Worm (Caenorhabditis elegans) whole organism, mixed stage, embryonic: Measurements from ENCODE around the gene ran-1.

Source experiments
- M03D4.4 ChIP-seq: sonication (generic microtip); optimal IDR thresholded peaks from 2 replicates; lab custom pipeline; 2017; ENCODE audit warnings: mild to moderate bottlenecking, missing genetic modification characterization, missing compliant biosample characterization
- ceh-43 ChIP-seq: fragments of 200-800 bp; sonication (Bioruptor generic); optimal IDR thresholded peaks from 2 replicates; lab custom pipeline; 2018; ENCODE audit warnings: mild to moderate bottlenecking, missing genetic modification characterization, moderate library complexity, missing compliant biosample characterization
- elt-1 ChIP-seq: sonication (generic microtip); optimal IDR thresholded peaks from 2 replicates; lab custom pipeline; 2017; ENCODE audit warnings: missing genetic modification characterization, mild to moderate bottlenecking, missing compliant biosample characterization, antibody characterized with exemption, moderate library complexity, borderline replicate concordance; ENCODE audit not compliant: insufficient read depth
- lsy-2 ChIP-seq: fragments of 150-350 bp; optimal IDR thresholded peaks from 2 replicates; lab custom pipeline; 2014; ENCODE audit warnings: missing biosample characterization, missing genetic modification characterization
- mab-5 ChIP-seq: fragments of 150-350 bp; optimal IDR thresholded peaks from 2 replicates; lab custom pipeline; 2014; ENCODE audit warnings: missing biosample characterization, missing genetic modification characterization
- mep-1 ChIP-seq: fragments of 150-350 bp; optimal IDR thresholded peaks from 2 replicates; lab custom pipeline; 2017; ENCODE audit warnings: missing biosample characterization, missing genetic modification reagents, missing genetic modification characterization, inconsistent platforms
- mls-2 ChIP-seq: sonication (generic microtip); optimal IDR thresholded peaks from 2 replicates; lab custom pipeline; 2016; ENCODE audit warnings: mild to moderate bottlenecking, missing genetic modification characterization, moderate library complexity, missing compliant biosample characterization
- nhr-237 ChIP-seq: fragments of 150-350 bp; optimal IDR thresholded peaks from 2 replicates; lab custom pipeline; 2014; ENCODE audit warnings: missing biosample characterization, missing genetic modification characterization
- nhr-28 ChIP-seq: fragments of 150-350 bp; optimal IDR thresholded peaks from 2 replicates; lab custom pipeline; 2014; ENCODE audit warnings: missing biosample characterization, missing genetic modification characterization
- nhr-76 ChIP-seq: sonication (generic microtip); optimal IDR thresholded peaks from 2 replicates; lab custom pipeline; 2017; ENCODE audit warnings: missing biosample characterization, missing genetic modification characterization
- snpc-4 ChIP-seq: fragments of 150-350 bp; optimal IDR thresholded peaks from 2 replicates; lab custom pipeline; 2014; ENCODE audit warnings: missing biosample characterization, missing genetic modification characterization
- unc-62 ChIP-seq: fragments of 150-350 bp; optimal IDR thresholded peaks from 2 replicates; lab custom pipeline; 2014; ENCODE audit warnings: missing biosample characterization, missing genetic modification reagents, missing genetic modification characterization
- ztf-11 ChIP-seq: fragments of 150-350 bp; optimal IDR thresholded peaks from 2 replicates; lab custom pipeline; 2014; ENCODE audit warnings: missing biosample characterization, missing genetic modification characterization

DNA sequence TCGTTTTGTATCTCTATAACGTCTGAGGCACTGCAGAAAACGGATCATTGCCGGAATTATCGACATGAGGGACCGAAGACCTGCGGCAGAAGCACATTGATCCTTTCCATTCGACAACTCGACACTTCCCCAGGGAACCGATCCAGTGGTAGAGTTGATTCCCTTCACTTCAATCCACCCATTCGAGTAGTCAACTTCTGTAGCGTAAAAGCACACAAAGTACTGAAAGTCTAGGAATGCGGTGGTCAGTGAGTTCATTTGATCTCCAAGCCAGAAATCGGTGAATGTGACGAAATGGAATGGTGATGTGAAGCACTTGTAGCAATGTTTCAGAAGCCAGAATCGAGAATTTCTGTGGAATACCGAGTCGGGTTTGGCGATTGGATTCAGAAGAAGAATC, 43.0 kb downstream of the ran-1 start:
- TF ChIP-seq mab-5 (tag; lab: Kevin White, UChicago) (no peak), M03D4.4 (no peak), lsy-2 (tag; lab: Kevin White, UChicago) (no peak), elt-1 (tag; lab: Kevin White, UChicago) (no peak), ztf-11 (tag; lab: Kevin White, UChicago) (no peak), mep-1 (no peak), nhr-237 (tag; lab: Kevin White, UChicago) (no peak), snpc-4 (tag; lab: Kevin White, UChicago) (no peak), unc-62 (no peak), mls-2 (tag; lab: Kevin White, UChicago) (no peak), nhr-28 (no peak), nhr-76 (tag; lab: Kevin White, UChicago) (no peak), ceh-43 (GFP tag; lab: Kevin White, UChicago) (no peak)
